Worm (Caenorhabditis elegans): Measurements from ENCODE around the gene hpk-1.

DNA sequence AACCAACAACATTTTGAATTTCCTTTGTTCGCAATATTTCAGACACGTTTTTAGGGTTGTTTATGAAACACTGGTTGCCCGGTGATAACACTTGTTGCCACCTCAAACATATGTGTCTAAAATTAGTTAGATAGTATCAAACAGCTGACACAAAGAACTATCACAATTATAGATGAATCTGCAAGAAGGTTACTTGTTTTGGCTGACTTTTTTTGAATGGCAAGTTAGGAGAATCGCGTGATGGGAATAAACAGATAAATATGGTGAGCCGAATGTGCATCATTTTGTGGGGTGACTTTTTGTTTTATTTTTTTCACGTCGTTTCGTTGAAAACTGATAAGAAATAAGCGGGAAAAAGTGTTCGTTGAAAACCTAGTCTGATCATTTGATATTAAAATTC lies 28.0 kb upstream of the hpk-1 start:
- TF ChIP-seq nhr-10 (tag; optimal IDR thresholded peaks at IDR 0.05) (no peak), ceh-82 (tag; optimal IDR thresholded peaks at IDR 0.05) (no peak), lin-13 (GFP tag; optimal IDR thresholded peaks at IDR 0.05) (no peak), fkh-10 (GFP tag; optimal IDR thresholded peaks at IDR 0.05) (no peak), ama-1 (optimal IDR thresholded peaks at IDR 0.05) (no peak), pha-4 (GFP tag; IDR thresholded peaks at IDR 0.05) (no peak), pha-4 (tag; optimal IDR thresholded peaks at IDR 0.05) (no peak), Y48G9A.11 (GFP tag; IDR thresholded peaks at IDR 0.05) (no peak), rbr-2 (tag; optimal IDR thresholded peaks at IDR 0.05) (no peak), lir-3 (tag; optimal IDR thresholded peaks at IDR 0.05) (no peak)
